Fruit fly (Drosophila melanogaster): ENCODE results near the gene D19B.

The D19B gene

dm6 chr3L:6157327-6158032 lies 27.2 kb downstream of the D19B start, which contains the start of gene CG13297 (continued):
- TF ChIP-seq CG6683 (GFP tag; optimal IDR thresholded peaks at IDR 0.05) (no peak), CG6689 (GFP tag; IDR thresholded peaks at IDR 0.05) (peak; percentile 66), CG11723 (GFP tag; optimal IDR thresholded peaks at IDR 0.05) (peak; percentile 25), CG18011 (GFP tag; optimal IDR thresholded peaks at IDR 0.05) (no peak), nerfin-1 (tag; optimal IDR thresholded peaks at IDR 0.05) (peak; percentile 64), C15 (GFP tag; IDR thresholded peaks at IDR 0.05) (no peak), Atf-2 (GFP tag; optimal IDR thresholded peaks at IDR 0.05) (no peak), her (GFP tag; optimal IDR thresholded peaks at IDR 0.05) (no peak), gce (GFP tag; IDR thresholded peaks at IDR 0.05) (no peak), CG17186 (GFP tag; optimal IDR thresholded peaks at IDR 0.05) (no peak), Abd-B (GFP tag; optimal IDR thresholded peaks at IDR 0.05) (peak; percentile 53), odd (GFP tag; optimal IDR thresholded peaks at IDR 0.05) (no peak), CG11093 (GFP tag; IDR thresholded peaks at IDR 0.05) (peak; percentile 62; the same call in 2 of the 3 replicates), yki (optimal IDR thresholded peaks at IDR 0.05) (no peak), Hey (tag; optimal IDR thresholded peaks at IDR 0.05) (no peak), CG15269 (tag; optimal IDR thresholded peaks at IDR 0.05) (peak; percentile 75), MBD-R2 (GFP tag; IDR thresholded peaks at IDR 0.05) (no peak), Side (GFP tag; optimal IDR thresholded peaks at IDR 0.05) (no peak), CG14667 (GFP tag; IDR thresholded peaks at IDR 0.05) (no peak), ATbp (GFP tag; optimal IDR thresholded peaks at IDR 0.05) (peak; percentile 54), CG10147 (GFP tag; optimal IDR thresholded peaks at IDR 0.05) (peak; percentile 30), bbx (GFP tag; IDR thresholded peaks at IDR 0.05; ENCODE audit: partially characterized antibody) (no peak), crp (GFP tag; optimal IDR thresholded peaks at IDR 0.05) (no peak), Lhr (GFP tag; optimal IDR thresholded peaks at IDR 0.05) (no peak), HLH3B (GFP tag; IDR thresholded peaks at IDR 0.05) (peak; percentile 62), Sry-δ (GFP tag; optimal IDR thresholded peaks at IDR 0.05) (no peak), NK7.1 (GFP tag; optimal IDR thresholded peaks at IDR 0.05) (no peak), pan (optimal IDR thresholded peaks at IDR 0.05) (no peak), pan (GFP tag; optimal IDR thresholded peaks at IDR 0.05 in 1 of 2, IDR thresholded peaks at IDR 0.05 in 1 of 2) (peak in 1 of 2 experiments; percentile 74), E2f1 (GFP tag; IDR thresholded peaks at IDR 0.05) (peak; percentile 44; the same call in 1 of the 2 replicates), grau (tag; optimal IDR thresholded peaks at IDR 0.05) (peak; percentile 57), stwl (tag; optimal IDR thresholded peaks at IDR 0.05) (no peak), CG13123 (GFP tag; optimal IDR thresholded peaks at IDR 0.05) (no peak), CG9215 (GFP tag; IDR thresholded peaks at IDR 0.05) (0 out of 2 replicates have a peak, but pooled peaks have one; percentile 8), Taf1 (GFP tag; IDR thresholded peaks at IDR 0.05) (no peak), CG14014 (GFP tag; IDR thresholded peaks at IDR 0.05) (peak; percentile 25; the same call in 1 of the 2 replicates), NfI (GFP tag; optimal IDR thresholded peaks at IDR 0.05) (peak; percentile 43), HmgD (GFP tag; optimal IDR thresholded peaks at IDR 0.05) (no peak), Spps (tag; optimal IDR thresholded peaks at IDR 0.05) (peak; percentile 5), lbe (GFP tag; optimal IDR thresholded peaks at IDR 0.05) (no peak), Stat92E (GFP tag; optimal IDR thresholded peaks at IDR 0.05) (no peak), Eip74EF (GFP tag; optimal IDR thresholded peaks at IDR 0.05) (peak in 1 of 2 experiments; percentile 72), Six4 (GFP tag; optimal IDR thresholded peaks at IDR 0.05) (no peak), CG13894 (tag; optimal IDR thresholded peaks at IDR 0.05) (no peak), bsh (GFP tag; optimal IDR thresholded peaks at IDR 0.05) (no peak), ash1 (GFP tag; optimal IDR thresholded peaks at IDR 0.05) (no peak), Oaz (GFP tag; IDR thresholded peaks at IDR 0.05) (no peak), CG12942 (GFP tag; optimal IDR thresholded peaks at IDR 0.05) (no peak), CG15514 (GFP tag; optimal IDR thresholded peaks at IDR 0.05) (no peak)

Data from whole organism, embryonic.